Worm (Caenorhabditis elegans) whole organism, L4 larva: ENCODE results near the gene EGAP1.5.

Experiments
- D1046.2 ChIP-seq: fragments of 200-800 bp; sonication (Bioruptor generic); IDR thresholded peaks from 2 replicates; pipeline ENCODE4 v1.3.6; 2022; ENCODE audit warnings: missing genetic modification characterization, missing compliant biosample characterization
- F37D6.2 ChIP-seq: sonication (generic microtip); optimal IDR thresholded peaks from 2 replicates; lab custom pipeline; 2016; ENCODE audit warnings: mild to moderate bottlenecking, missing genetic modification characterization, missing compliant biosample characterization
- F49E8.2 ChIP-seq: sonication (generic microtip); optimal IDR thresholded peaks from 2 replicates; lab custom pipeline; 2016; ENCODE audit warnings: missing compliant biosample characterization, mild to moderate bottlenecking, missing genetic modification characterization, borderline replicate concordance
- T26A8.4 ChIP-seq: fragments of 200-800 bp; sonication (Bioruptor generic); IDR thresholded peaks from 2 replicates; pipeline ENCODE4 v1.3.6; 2022; ENCODE audit warnings: missing genetic modification characterization, missing compliant biosample characterization
- Y105C5A.15 ChIP-seq: fragments of 200-800 bp; sonication (Bioruptor generic); IDR thresholded peaks from 2 replicates; pipeline ENCODE4 v1.3.6; 2022; ENCODE audit warnings: missing genetic modification characterization, missing compliant biosample characterization
- ZK546.5 ChIP-seq, 2 experiments: sonication (generic microtip); optimal IDR thresholded peaks; 2 replicates each; lab custom pipeline; 2017; ENCODE audit warnings: missing biosample characterization in 2 of 2, missing genetic modification characterization in 2 of 2
- ama-1 ChIP-seq: fragments of 150-350 bp; optimal IDR thresholded peaks from 2 replicates; lab custom pipeline; 2014; ENCODE audit warnings: inconsistent platforms, mixed read lengths
- ceh-20 ChIP-seq: fragments of 200-800 bp; sonication (Bioruptor generic); IDR thresholded peaks from 2 replicates; pipeline ENCODE4 v1.3.6; 2022; ENCODE audit warnings: missing genetic modification reagents, missing genetic modification characterization, missing compliant biosample characterization
- ceh-44 ChIP-seq: fragments of 200-800 bp; sonication (Bioruptor generic); IDR thresholded peaks from 2 replicates; pipeline ENCODE4 v1.3.6; 2022; ENCODE audit warnings: missing genetic modification reagents, missing genetic modification characterization, missing compliant biosample characterization
- cey-2 ChIP-seq: sonication (generic microtip); optimal IDR thresholded peaks from 3 replicates; lab custom pipeline; 2017; ENCODE audit warnings: missing genetic modification characterization, mild to moderate bottlenecking, missing compliant biosample characterization, antibody characterized with exemption, borderline replicate concordance; ENCODE audit not compliant: insufficient read depth
- ctbp-1 ChIP-seq: fragments of 200-800 bp; sonication (Bioruptor generic); IDR thresholded peaks from 2 replicates; pipeline ENCODE4 v1.3.6; 2022; ENCODE audit warnings: missing genetic modification reagents, missing genetic modification characterization, missing compliant biosample characterization
- daf-16 ChIP-seq, 3 experiments: sonication (generic microtip); optimal IDR thresholded peaks; 2 replicates each; lab custom pipeline; 2016 to 2017; ENCODE audit warnings: missing genetic modification characterization in 3 of 3, missing genetic modification reagents in 3 of 3, mild to moderate bottlenecking in 2 of 3, missing compliant biosample characterization in 2 of 3, missing biosample characterization in 1 of 3, moderate library complexity in 1 of 3
- daf-19 ChIP-seq: fragments of 200-800 bp; sonication (Bioruptor generic); conservative IDR thresholded peaks from 2 replicates; pipeline ENCODE4 v1.3.6; 2022; ENCODE audit warnings: missing genetic modification characterization, missing compliant biosample characterization
- daf-8 ChIP-seq: fragments of 200-800 bp; sonication (Bioruptor generic); IDR thresholded peaks from 2 replicates; pipeline ENCODE4 v1.3.6; 2022; ENCODE audit warnings: missing genetic modification characterization, missing compliant biosample characterization
- dmd-8 ChIP-seq: fragments of 200-800 bp; sonication (Bioruptor generic); IDR thresholded peaks from 2 replicates; pipeline ENCODE4 v1.3.6; 2022; ENCODE audit warnings: missing genetic modification characterization, missing compliant biosample characterization
- dmd-9 ChIP-seq: fragments of 200-800 bp; sonication (Bioruptor generic); IDR thresholded peaks from 2 replicates; pipeline ENCODE4 v1.3.6; 2022; ENCODE audit warnings: missing genetic modification reagents, missing genetic modification characterization, missing compliant biosample characterization
- duxl-1 ChIP-seq: sonication (generic microtip); optimal IDR thresholded peaks from 2 replicates; lab custom pipeline; 2016; ENCODE audit warnings: mild to moderate bottlenecking, missing genetic modification characterization, moderate library complexity, missing compliant biosample characterization; ENCODE audit not compliant: poor library complexity
- fkh-10 ChIP-seq: fragments of 150-350 bp; optimal IDR thresholded peaks from 2 replicates; lab custom pipeline; 2014; ENCODE audit warnings: missing biosample characterization, missing genetic modification reagents, missing genetic modification characterization
- gei-8 ChIP-seq: fragments of 200-800 bp; sonication (Bioruptor generic); optimal IDR thresholded peaks from 2 replicates; lab custom pipeline; 2018; ENCODE audit warnings: mild to moderate bottlenecking, missing genetic modification characterization, missing compliant biosample characterization
- hlh-30 ChIP-seq: sonication (generic microtip); optimal IDR thresholded peaks from 2 replicates; lab custom pipeline; 2017; ENCODE audit warnings: antibody characterized with exemption, mild to moderate bottlenecking, missing genetic modification characterization, missing compliant biosample characterization; ENCODE audit not compliant: insufficient read depth
- jun-1 ChIP-seq: fragments of 150-350 bp; optimal IDR thresholded peaks from 2 replicates; lab custom pipeline; 2014; ENCODE audit warnings: missing biosample characterization, missing genetic modification reagents, missing genetic modification characterization
- lin-1 ChIP-seq: fragments of 200-800 bp; sonication (Bioruptor generic); IDR thresholded peaks from 2 replicates; pipeline ENCODE4 v1.3.6; 2022; ENCODE audit warnings: missing genetic modification reagents, missing genetic modification characterization, missing compliant biosample characterization
- lin-29 ChIP-seq: fragments of 200-800 bp; sonication (Bioruptor generic); IDR thresholded peaks from 2 replicates; pipeline ENCODE4 v1.3.6; 2022; ENCODE audit warnings: missing genetic modification reagents, missing genetic modification characterization, missing compliant biosample characterization
- lin-39 ChIP-seq: fragments of 150-350 bp; optimal IDR thresholded peaks from 2 replicates; lab custom pipeline; 2014; ENCODE audit warnings: missing biosample characterization, missing genetic modification reagents, missing genetic modification characterization
- mdl-1 ChIP-seq, 2 experiments: fragments of 150-350 bp in 1 of 2; sonication (generic microtip) in 1 of 2; optimal IDR thresholded peaks; 2 replicates each; lab custom pipeline; 2014 to 2017; ENCODE audit warnings: missing biosample characterization in 2 of 2, missing genetic modification characterization in 2 of 2
- mep-1 ChIP-seq: fragments of 150-350 bp; sonication (generic microtip); optimal IDR thresholded peaks from 3 replicates; lab custom pipeline; 2014; ENCODE audit warnings: missing biosample characterization, missing genetic modification characterization
- mxl-3 ChIP-seq: fragments of 200-800 bp; sonication (Bioruptor generic); optimal IDR thresholded peaks from 2 replicates; lab custom pipeline; 2018; ENCODE audit warnings: mild to moderate bottlenecking, missing genetic modification characterization, missing compliant biosample characterization
- nhr-111 ChIP-seq: fragments of 200-800 bp; sonication (Bioruptor generic); optimal IDR thresholded peaks from 2 replicates; lab custom pipeline; 2018; ENCODE audit warnings: mild to moderate bottlenecking, missing genetic modification characterization, missing compliant biosample characterization
- nhr-25 ChIP-seq: sonication (generic microtip); optimal IDR thresholded peaks from 2 replicates; lab custom pipeline; 2017; ENCODE audit warnings: missing genetic modification characterization, mild to moderate bottlenecking, missing compliant biosample characterization, antibody characterized with exemption, moderate library complexity, borderline replicate concordance; ENCODE audit not compliant: insufficient read depth
- nhr-41 ChIP-seq: fragments of 200-800 bp; sonication (Bioruptor generic); IDR thresholded peaks from 2 replicates; pipeline ENCODE4 v1.3.6; 2022; ENCODE audit warnings: missing genetic modification reagents, missing genetic modification characterization, missing compliant biosample characterization
- nhr-42 ChIP-seq: fragments of 200-800 bp; sonication (Bioruptor generic); IDR thresholded peaks from 2 replicates; pipeline ENCODE4 v1.3.6; 2022; ENCODE audit warnings: missing genetic modification characterization, missing compliant biosample characterization
- nhr-48 ChIP-seq: sonication (generic microtip); optimal IDR thresholded peaks from 2 replicates; lab custom pipeline; 2016; ENCODE audit warnings: mild to moderate bottlenecking, missing genetic modification characterization, missing compliant biosample characterization
- nhr-76 ChIP-seq: fragments of 150-350 bp; optimal IDR thresholded peaks from 2 replicates; lab custom pipeline; 2014; ENCODE audit warnings: missing biosample characterization, missing genetic modification characterization
- php-3 ChIP-seq: fragments of 200-800 bp; sonication (Bioruptor generic); IDR thresholded peaks from 2 replicates; pipeline ENCODE4 v1.3.6; 2022; ENCODE audit warnings: missing genetic modification reagents, missing genetic modification characterization, missing compliant biosample characterization
- pqm-1 ChIP-seq: sonication (generic microtip); optimal IDR thresholded peaks from 2 replicates; lab custom pipeline; 2017; ENCODE audit warnings: missing biosample characterization, missing genetic modification characterization
- set-16 ChIP-seq: fragments of 200-800 bp; sonication (Bioruptor generic); IDR thresholded peaks from 2 replicates; pipeline ENCODE4 v1.3.6; 2022; ENCODE audit warnings: missing genetic modification reagents, missing genetic modification characterization, missing compliant biosample characterization
- skn-1 ChIP-seq: fragments of 150-350 bp; optimal IDR thresholded peaks from 2 replicates; lab custom pipeline; 2014; ENCODE audit warnings: missing biosample characterization, missing genetic modification characterization
- snpc-1.2 ChIP-seq: fragments of 200-800 bp; sonication (Bioruptor generic); IDR thresholded peaks from 2 replicates; pipeline ENCODE4 v1.3.6; 2022; ENCODE audit warnings: missing genetic modification reagents, missing genetic modification characterization, missing compliant biosample characterization
- spr-3 ChIP-seq: fragments of 200-800 bp; sonication (Bioruptor generic); optimal IDR thresholded peaks from 2 replicates; lab custom pipeline; 2018; ENCODE audit warnings: mild to moderate bottlenecking, missing genetic modification characterization, missing compliant biosample characterization
- tag-97 ChIP-seq: fragments of 200-800 bp; sonication (Bioruptor generic); IDR thresholded peaks from 2 replicates; pipeline ENCODE4 v1.3.6; 2022; ENCODE audit warnings: missing genetic modification characterization, missing compliant biosample characterization
- unc-130 ChIP-seq: sonication (generic microtip); optimal IDR thresholded peaks from 2 replicates; lab custom pipeline; 2016; ENCODE audit warnings: missing genetic modification reagents, missing genetic modification characterization, missing compliant biosample characterization
- unc-62 ChIP-seq, 3 experiments: fragments of 150-350 bp in 1 of 3; sonication (generic microtip); optimal IDR thresholded peaks in 2 of 3; peaks in 1 of 3; 1 replicate in 1 of 3; 2 replicates in 2 of 3; lab custom pipeline; 2014 to 2017; ENCODE audit warnings: missing biosample characterization in 3 of 3, missing genetic modification characterization in 3 of 3, missing genetic modification reagents in 3 of 3, missing genotype in 1 of 3
- vab-7 ChIP-seq: fragments of 200-800 bp; sonication (Bioruptor generic); IDR thresholded peaks from 2 replicates; pipeline ENCODE4 v1.3.6; 2022; ENCODE audit warnings: missing genetic modification reagents, missing genetic modification characterization, missing compliant biosample characterization
- zag-1 ChIP-seq: fragments of 150-350 bp; optimal IDR thresholded peaks from 2 replicates; lab custom pipeline; 2014; ENCODE audit warnings: missing biosample characterization, missing genetic modification characterization
- zfp-2 ChIP-seq: sonication (generic microtip); optimal IDR thresholded peaks from 2 replicates; lab custom pipeline; 2016; ENCODE audit warnings: mild to moderate bottlenecking, missing genetic modification characterization, missing compliant biosample characterization
- zip-2 ChIP-seq: fragments of 150-350 bp; optimal IDR thresholded peaks from 2 replicates; lab custom pipeline; 2014; ENCODE audit warnings: missing biosample characterization, missing genetic modification characterization
- ztf-11 ChIP-seq: fragments of 150-350 bp; optimal IDR thresholded peaks from 2 replicates; lab custom pipeline; 2014; ENCODE audit warnings: missing biosample characterization, missing genetic modification characterization

The EGAP1.5 gene

DNA sequence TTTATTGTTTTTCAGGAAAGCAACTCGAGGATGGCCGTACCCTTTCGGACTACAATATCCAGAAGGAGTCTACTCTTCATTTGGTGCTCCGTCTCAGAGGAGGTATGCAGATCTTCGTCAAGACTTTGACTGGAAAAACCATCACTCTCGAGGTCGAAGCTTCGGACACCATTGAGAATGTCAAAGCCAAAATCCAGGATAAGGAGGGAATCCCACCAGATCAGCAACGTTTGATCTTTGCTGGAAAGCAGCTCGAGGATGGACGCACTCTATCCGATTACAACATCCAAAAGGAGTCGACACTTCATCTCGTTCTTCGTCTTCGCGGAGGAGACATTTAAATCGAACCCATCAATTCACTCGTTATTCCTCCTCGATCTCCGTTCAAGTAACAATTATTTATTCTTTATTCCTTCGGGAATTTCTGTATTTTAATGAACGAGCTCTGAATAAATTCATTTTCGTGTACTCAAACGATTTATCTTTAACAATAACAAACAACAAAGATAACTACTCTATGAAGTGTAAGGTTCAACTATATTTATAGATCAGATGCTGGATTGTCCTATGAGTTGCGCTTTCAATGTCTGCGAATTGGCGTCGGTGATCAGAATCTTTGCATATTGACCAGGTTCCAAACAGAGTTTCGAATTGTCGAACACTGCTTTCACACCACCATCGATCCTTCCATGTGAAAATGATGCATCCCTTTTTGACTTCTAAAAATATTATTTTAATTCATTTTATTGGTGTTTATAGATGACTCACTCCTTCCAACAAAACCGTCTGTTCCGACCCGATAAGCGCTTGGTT lies 12.1 kb downstream of the EGAP1.5 start:
- TF ChIP-seq nhr-25 (tag; lab: Kevin White, UChicago) (no peak), mxl-3 (peak; percentile 29), vab-7 (GFP tag; lab: Robert Waterston, UW) (0 out of 2 replicates have a peak, but pooled peaks have one; percentile 12), lin-39 (tag; lab: Kevin White, UChicago) (no peak), nhr-42 (GFP tag; lab: Robert Waterston, UW) (peak; percentile 67), jun-1 (peak; percentile 9), unc-62 (GFP tag; optimal IDR thresholded peaks at IDR 0.05 in 1 of 2; lab: Kevin White, UChicago) (peak in 1 of 2 experiments; percentile 90), unc-62 (tag; optimal IDR thresholded peaks at IDR 0.05; lab: Kevin White, UChicago) (no peak), nhr-76 (tag; lab: Kevin White, UChicago) (peak; percentile 56), Y105C5A.15 (no peak), lin-1 (GFP tag; lab: Robert Waterston, UW) (peak; percentile 39; the same call in 1 of the 2 replicates), ZK546.5 (tag; optimal IDR thresholded peaks at IDR 0.05; lab: Kevin White, UChicago) (no peak), daf-8 (no peak), T26A8.4 (GFP tag; lab: Robert Waterston, UW) (peak; percentile 91), mep-1 (peak; percentile 95), daf-19 (GFP tag; lab: Robert Waterston, UW) (peak; percentile 55; the same call in 1 of the 2 replicates), ceh-44 (no peak), zip-2 (tag; lab: Kevin White, UChicago) (peak; percentile 80), dmd-9 (peak; percentile 59; the same call in 1 of the 2 replicates), dmd-8 (GFP tag; lab: Robert Waterston, UW) (no peak), snpc-1.2 (GFP tag; lab: Robert Waterston, UW) (no peak), ctbp-1 (0 out of 2 replicates have a peak, but pooled peaks have one; percentile 18), ceh-20 (GFP tag; lab: Robert Waterston, UW) (peak; percentile 8; the same call in 1 of the 2 replicates), daf-16 (GFP tag; optimal IDR thresholded peaks at IDR 0.05; lab: Kevin White, UChicago) (peak; percentile 31 to 52), daf-16 (tag; optimal IDR thresholded peaks at IDR 0.05; lab: Kevin White, UChicago) (peak; percentile 54), php-3 (GFP tag; lab: Robert Waterston, UW) (0 out of 2 replicates have a peak, but pooled peaks have one; percentile 42), skn-1 (tag; lab: Kevin White, UChicago) (no peak), zfp-2 (tag; lab: Kevin White, UChicago) (no peak), lin-29 (no peak), ztf-11 (no peak), nhr-48 (peak; percentile 11), spr-3 (GFP tag; lab: Kevin White, UChicago) (no peak), cey-2 (tag; lab: Kevin White, UChicago) (peak; percentile 42), fkh-10 (GFP tag; lab: Kevin White, UChicago) (no peak), hlh-30 (tag; lab: Kevin White, UChicago) (peak; percentile 35), unc-130 (GFP tag; lab: Kevin White, UChicago) (peak; percentile 53), tag-97 (GFP tag; lab: Robert Waterston, UW) (no peak), D1046.2 (no peak), ama-1 (lab: Kevin White, UChicago) (peak; percentile 96), set-16 (GFP tag; lab: Robert Waterston, UW) (peak; percentile 8; the same call in 1 of the 2 replicates), gei-8 (GFP tag; lab: Kevin White, UChicago) (peak; percentile 25), duxl-1 (tag; lab: Kevin White, UChicago) (peak; percentile 5), mdl-1 (tag; optimal IDR thresholded peaks at IDR 0.05; lab: Kevin White, UChicago) (peak in 1 of 2 experiments; percentile 20), pqm-1 (tag; lab: Kevin White, UChicago) (no peak), zag-1 (no peak), nhr-41 (peak; percentile 16; the same call in 1 of the 2 replicates), F37D6.2 (tag; lab: Kevin White, UChicago) (no peak), nhr-111 (GFP tag; lab: Kevin White, UChicago) (peak; percentile 31), F49E8.2 (tag; lab: Kevin White, UChicago) (peak; percentile 14)
